Fruit fly (Drosophila melanogaster) whole organism: Measurements from ENCODE around the gene CG31253.

Source experiments
- CG8478 ChIP-seq: fragments of >200 bp; optimal IDR thresholded peaks from 2 replicates; lab custom pipeline; 2018; ENCODE audit warnings: inconsistent platforms
- Dll ChIP-seq: fragments of >200 bp; optimal IDR thresholded peaks from 2 replicates; lab custom pipeline; 2017
- EcR ChIP-seq, 2 experiments: fragments of >200 bp; optimal IDR thresholded peaks; 2 replicates each; lab custom pipeline; 2017; ENCODE audit warnings: missing biosample characterization in 2 of 2, missing genetic modification characterization in 2 of 2, missing genetic modification reagents in 2 of 2
- pan ChIP-seq: fragments of >200 bp; optimal IDR thresholded peaks from 2 replicates; lab custom pipeline; 2017
- psq ChIP-seq: fragments of >200 bp; optimal IDR thresholded peaks from 2 replicates; lab custom pipeline; 2017
- usp ChIP-seq: fragments of >200 bp; optimal IDR thresholded peaks from 2 replicates; lab custom pipeline; 2017; ENCODE audit warnings: missing biosample characterization, missing genetic modification characterization, mixed read lengths

- TF ChIP-seq pan (no peak), usp (GFP tag; lab: Kevin White, UChicago) (no peak), Dll (lab: Kevin White, UChicago) (no peak), EcR (GFP tag; optimal IDR thresholded peaks at IDR 0.05; lab: Kevin White, UChicago) (no peak), psq (no peak), CG8478 (no peak)
Observed at dm6 chr3R:27926738-27927215, 33.6 kb downstream of the CG31253 start.
